Worm (Caenorhabditis elegans): ENCODE results near the gene pes-4.
A peak's percentile ranks its signal among the peaks of the same experiment; 100 is the strongest.

The pes-4 gene

DNA sequence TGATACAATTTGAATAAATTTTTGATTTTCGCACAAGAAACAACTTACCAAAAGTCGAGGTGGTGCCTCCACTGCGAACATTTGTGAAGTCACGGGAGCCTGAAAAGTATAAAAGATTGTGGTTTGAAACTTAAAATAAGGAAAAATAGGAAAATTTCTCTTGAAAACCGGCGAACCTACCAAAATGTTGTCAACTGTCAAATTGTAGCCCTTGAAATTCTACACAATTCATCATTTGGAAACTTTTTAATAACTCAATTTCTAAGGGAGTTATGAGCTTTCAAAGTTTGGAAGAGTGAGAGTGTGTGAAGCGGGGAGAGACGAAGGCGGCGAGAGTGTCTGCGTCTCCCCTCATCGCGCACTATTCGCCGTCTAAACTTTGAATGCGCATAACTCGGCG lies at the start of gene pes-4:
Gene pes-4, minus strand, starts transcription at position 101 of the 400 bp plus-strand sequence.
- TF ChIP-seq hsf-1 (GFP tag; IDR thresholded peaks at IDR 0.05) (no peak), lin-54 (GFP tag; optimal IDR thresholded peaks at IDR 0.05) (no peak), hmg-1.2 (GFP tag; IDR thresholded peaks at IDR 0.05) (peak; percentile 46; the same call in 1 of the 2 replicates)

DNA sequence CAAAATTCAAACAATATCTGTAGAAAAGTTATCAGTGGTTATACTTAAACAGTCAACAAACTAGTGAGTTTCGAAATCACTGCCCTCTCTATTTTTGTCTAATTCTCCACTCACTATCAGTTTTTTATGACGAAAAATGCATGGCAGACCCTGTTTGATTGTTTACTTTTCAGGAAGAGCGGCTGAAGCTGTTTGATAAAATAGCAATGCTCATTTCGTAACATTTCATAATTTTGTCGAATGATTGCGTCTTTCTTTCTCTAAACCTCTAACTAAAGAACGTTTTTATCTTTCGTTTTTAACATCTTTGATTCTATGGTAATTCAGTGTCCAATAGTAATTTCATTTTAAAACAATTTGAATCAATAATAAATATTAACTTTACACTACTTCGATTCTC lies 49.1 kb upstream of the pes-4 start:
- peak; percentile 52; the same call in 1 of the 2 replicates for TF ChIP-seq egl-44 (GFP tag; IDR thresholded peaks at IDR 0.05)
- peak; percentile 46 for TF ChIP-seq nhr-90 (tag; optimal IDR thresholded peaks at IDR 0.05)
- TF ChIP-seq bed-2 (GFP tag; IDR thresholded peaks at IDR 0.05): no peak
- no peak for TF ChIP-seq rec-8 (tag; optimal IDR thresholded peaks at IDR 0.05)
- TF ChIP-seq K12H6.12 (tag; optimal IDR thresholded peaks at IDR 0.05): no peak
- TF ChIP-seq nfya-1 (tag; optimal IDR thresholded peaks at IDR 0.05; ENCODE audit: borderline replicate concordance, insufficient read depth): no peak
- no peak for TF ChIP-seq F49E8.2 (tag; optimal IDR thresholded peaks at IDR 0.05; ENCODE audit: insufficient read depth)
- TF ChIP-seq snpc-4 (GFP tag; optimal IDR thresholded peaks at IDR 0.05): no peak
- TF ChIP-seq snpc-4 (tag; optimal IDR thresholded peaks at IDR 0.05): no peak
- no peak for TF ChIP-seq ceh-91 (GFP tag; IDR thresholded peaks at IDR 0.05)
- TF ChIP-seq egrh-3 (GFP tag; IDR thresholded peaks at IDR 0.05): no peak
- TF ChIP-seq tbp1 (GFP tag; optimal IDR thresholded peaks at IDR 0.05): peak; percentile 35
- TF ChIP-seq snpc-1.1 (tag; optimal IDR thresholded peaks at IDR 0.05; ENCODE audit: insufficient read depth): no peak
- no peak for TF ChIP-seq pbrm-1 (GFP tag; IDR thresholded peaks at IDR 0.05)
- TF ChIP-seq let-607 (tag; optimal IDR thresholded peaks at IDR 0.05): peak in 1 of 2 experiments; percentile 29
- TF ChIP-seq ztf-22 (GFP tag; optimal IDR thresholded peaks at IDR 0.05): peak; percentile 64
- TF ChIP-seq unc-62 (GFP tag; optimal IDR thresholded peaks at IDR 0.05): peak; percentile 69
- peak; percentile 86 for TF ChIP-seq ets-4 (GFP tag; optimal IDR thresholded peaks at IDR 0.05)
- TF ChIP-seq attf-5 (GFP tag; optimal IDR thresholded peaks at IDR 0.05): peak; percentile 86
- no peak for TF ChIP-seq F33H1.4 (GFP tag; IDR thresholded peaks at IDR 0.05)
- no peak for TF ChIP-seq sea-2 (GFP tag; IDR thresholded peaks at IDR 0.05)
- no peak for TF ChIP-seq repo-1 (tag; optimal IDR thresholded peaks at IDR 0.05)
- TF ChIP-seq dpff-1 (tag; optimal IDR thresholded peaks at IDR 0.05): no peak
- TF ChIP-seq D2030.7 (GFP tag; IDR thresholded peaks at IDR 0.05): no peak
- no peak for TF ChIP-seq zfh-2 (GFP tag; conservative IDR thresholded peaks at IDR 0.05)
- TF ChIP-seq atf-7 (tag; optimal IDR thresholded peaks at IDR 0.05): peak; percentile 64
- TF ChIP-seq cebp-1 (GFP tag; IDR thresholded peaks at IDR 0.05): peak; percentile 97
- TF ChIP-seq cebp-1 (tag; optimal IDR thresholded peaks at IDR 0.05): peak; percentile 98
- TF ChIP-seq ekl-4 (GFP tag; IDR thresholded peaks at IDR 0.05): no peak
- peak; percentile 97 for TF ChIP-seq nhr-80 (tag; optimal IDR thresholded peaks at IDR 0.05)
- peak; percentile 89 for TF ChIP-seq pha-4 (tag; optimal IDR thresholded peaks at IDR 0.05)
- no peak for TF ChIP-seq hmg-1.2 (GFP tag; IDR thresholded peaks at IDR 0.05)
- TF ChIP-seq ceh-27 (GFP tag; optimal IDR thresholded peaks at IDR 0.05): no peak
- no peak for TF ChIP-seq cebp-2 (GFP tag; IDR thresholded peaks at IDR 0.05)
- TF ChIP-seq F23B12.7 (tag; optimal IDR thresholded peaks at IDR 0.05; ENCODE audit: insufficient read depth): peak; percentile 17
- no peak for TF ChIP-seq hmg-20 (GFP tag; IDR thresholded peaks at IDR 0.05)
- TF ChIP-seq hsf-1 (GFP tag; IDR thresholded peaks at IDR 0.05): no peak
- TF ChIP-seq rcor-1 (GFP tag; IDR thresholded peaks at IDR 0.05): no peak
- no peak for TF ChIP-seq Y79H2A.3 (GFP tag; conservative IDR thresholded peaks at IDR 0.05)
- TF ChIP-seq snpc-3.4 (tag; optimal IDR thresholded peaks at IDR 0.05): no peak
- TF ChIP-seq tlf-1 (GFP tag; optimal IDR thresholded peaks at IDR 0.05): peak; percentile 3
- TF ChIP-seq lin-40 (tag; optimal IDR thresholded peaks at IDR 0.05): peak; percentile 2
- peak; percentile 69; the same call in 1 of the 2 replicates for TF ChIP-seq nfyb-1 (GFP tag; IDR thresholded peaks at IDR 0.05)
- TF ChIP-seq attf-6 (GFP tag; IDR thresholded peaks at IDR 0.05): no peak
- no peak for TF ChIP-seq F39B2.1 (GFP tag; IDR thresholded peaks at IDR 0.05)
